Fruit fly (Drosophila melanogaster): ENCODE results near the gene CG34250.

CG34250 gene

dm6 chr3L:17495266-17495961 is 19.4 kb downstream of the CG34250 start (continued):
- TF ChIP-seq ham (GFP tag; IDR thresholded peaks at IDR 0.05) (no peak), CG7963 (GFP tag; IDR thresholded peaks at IDR 0.05; ENCODE audit: partially characterized antibody) (no peak), Hr51 (GFP tag; optimal IDR thresholded peaks at IDR 0.05) (peak in 1 of 2 experiments; percentile 16), crol (GFP tag; IDR thresholded peaks at IDR 0.05) (peak; percentile 59), trh (GFP tag; optimal IDR thresholded peaks at IDR 0.05) (no peak), CG18599 (GFP tag; optimal IDR thresholded peaks at IDR 0.05) (no peak), disco-r (GFP tag; optimal IDR thresholded peaks at IDR 0.05) (no peak), CG15514 (GFP tag; optimal IDR thresholded peaks at IDR 0.05) (no peak), sens-2 (GFP tag; IDR thresholded peaks at IDR 0.05) (no peak), Eip74EF (GFP tag; optimal IDR thresholded peaks at IDR 0.05) (no peak), CG13624 (GFP tag; optimal IDR thresholded peaks at IDR 0.05) (no peak), wor (GFP tag; IDR thresholded peaks at IDR 0.05) (no peak), Usf (GFP tag; optimal IDR thresholded peaks at IDR 0.05) (no peak), HLH3B (GFP tag; IDR thresholded peaks at IDR 0.05) (0 out of 2 replicates have a peak, but pooled peaks have one; percentile 36), Dll (GFP tag; IDR thresholded peaks at IDR 0.05; ENCODE audit: partially characterized antibody) (no peak), CG2120 (GFP tag; optimal IDR thresholded peaks at IDR 0.05) (no peak), CG6254 (GFP tag; optimal IDR thresholded peaks at IDR 0.05) (no peak), p53 (GFP tag; optimal IDR thresholded peaks at IDR 0.05) (no peak), CG13287 (GFP tag; IDR thresholded peaks at IDR 0.05; ENCODE audit: partially characterized antibody) (no peak), scrt (GFP tag; optimal IDR thresholded peaks at IDR 0.05) (no peak), CG33557 (GFP tag; optimal IDR thresholded peaks at IDR 0.05) (no peak), Kr (GFP tag; optimal IDR thresholded peaks at IDR 0.05) (no peak), CG10147 (GFP tag; optimal IDR thresholded peaks at IDR 0.05) (no peak), Dp (GFP tag; optimal IDR thresholded peaks at IDR 0.05) (no peak), sens (GFP tag) (peak; percentile 89), lab (GFP tag; optimal IDR thresholded peaks at IDR 0.05) (peak; percentile 6), B-H1 (GFP tag; IDR thresholded peaks at IDR 0.05) (no peak), pnt (GFP tag; optimal IDR thresholded peaks at IDR 0.05) (peak; percentile 38), CG15479 (GFP tag; optimal IDR thresholded peaks at IDR 0.05) (no peak), Lpt (GFP tag; optimal IDR thresholded peaks at IDR 0.05) (no peak), CG30020 (tag; optimal IDR thresholded peaks at IDR 0.05) (no peak), Dip3 (GFP tag; optimal IDR thresholded peaks at IDR 0.05) (no peak), CG11085 (GFP tag; IDR thresholded peaks at IDR 0.05) (no peak), aop (GFP tag; IDR thresholded peaks at IDR 0.05) (no peak), CG30403 (GFP tag; optimal IDR thresholded peaks at IDR 0.05) (peak; percentile 4), CG1024 (GFP tag; IDR thresholded peaks at IDR 0.05) (0 out of 2 replicates have a peak, but pooled peaks have one; percentile 16), C15 (GFP tag; IDR thresholded peaks at IDR 0.05) (no peak), CG4424 (GFP tag; optimal IDR thresholded peaks at IDR 0.05) (peak; percentile 25), Asciz (GFP tag; optimal IDR thresholded peaks at IDR 0.05) (no peak), CG11093 (GFP tag; IDR thresholded peaks at IDR 0.05) (0 out of 3 replicates have a peak, but pooled peaks have one; percentile 31), jumu (GFP tag; optimal IDR thresholded peaks at IDR 0.05) (no peak), chm (GFP tag; IDR thresholded peaks at IDR 0.05) (no peak), hth (optimal IDR thresholded peaks at IDR 0.05) (no peak), Bgb (GFP tag; IDR thresholded peaks at IDR 0.05; ENCODE audit: partially characterized antibody) (no peak), gem (tag; optimal IDR thresholded peaks at IDR 0.05) (peak; percentile 47), inv (GFP tag; IDR thresholded peaks at IDR 0.05; ENCODE audit: partially characterized antibody) (no peak), HLHmδ (GFP tag; optimal IDR thresholded peaks at IDR 0.05) (peak; percentile 2), CG7556 (GFP tag; optimal IDR thresholded peaks at IDR 0.05) (peak; percentile 18), Atf6 (GFP tag; IDR thresholded peaks at IDR 0.05) (no peak), CG31365 (tag; optimal IDR thresholded peaks at IDR 0.05) (no peak)
